Fruit fly (Drosophila melanogaster): ENCODE measurements around the gene Dysb.

Dysb gene

dm6 chr3L:18898770-18899278, 31.3 kb downstream of the Dysb start, which contains the start of gene RpL26:
RpL26 (plus strand) TSS chr3L:18898875.
- TF ChIP-seq pad (GFP tag; optimal IDR thresholded peaks at IDR 0.05) (peak; percentile 63), bab1 (GFP tag; optimal IDR thresholded peaks at IDR 0.05) (peak; percentile 78), Mnt (GFP tag; optimal IDR thresholded peaks at IDR 0.05) (peak; percentile 83), CG12768 (GFP tag; optimal IDR thresholded peaks at IDR 0.05) (peak; percentile 59), Clk (GFP tag; optimal IDR thresholded peaks at IDR 0.05) (peak; percentile 61), kay (GFP tag; ENCODE audit: borderline replicate concordance) (no peak), CG1620 (GFP tag; optimal IDR thresholded peaks at IDR 0.05) (peak; percentile 93), CG11617 (GFP tag; optimal IDR thresholded peaks at IDR 0.05) (peak; percentile 86), CG5204 (GFP tag; optimal IDR thresholded peaks at IDR 0.05) (no peak), cnc (optimal IDR thresholded peaks at IDR 0.05) (no peak), CG7045 (GFP tag; optimal IDR thresholded peaks at IDR 0.05) (peak; percentile 65), ovo (GFP tag; optimal IDR thresholded peaks at IDR 0.05) (peak; percentile 81), CG7101 (tag; optimal IDR thresholded peaks at IDR 0.05) (peak; percentile 84), toe (GFP tag; optimal IDR thresholded peaks at IDR 0.05) (peak; percentile 94), CG14711 (tag; optimal IDR thresholded peaks at IDR 0.05) (peak; percentile 48), tj (GFP tag; optimal IDR thresholded peaks at IDR 0.05) (peak; percentile 64), Crg-1 (GFP tag; optimal IDR thresholded peaks at IDR 0.05) (peak; percentile 87), CG33017 (tag; optimal IDR thresholded peaks at IDR 0.05) (peak; percentile 62), Hr96 (GFP tag; optimal IDR thresholded peaks at IDR 0.05) (peak; percentile 89), cic (GFP tag; optimal IDR thresholded peaks at IDR 0.05) (peak; percentile 25)

- TF ChIP-seq CG5204 (GFP tag; optimal IDR thresholded peaks at IDR 0.05) (no peak), Crg-1 (GFP tag; optimal IDR thresholded peaks at IDR 0.05) (no peak), bab1 (GFP tag; optimal IDR thresholded peaks at IDR 0.05) (peak; percentile 64), cic (GFP tag; optimal IDR thresholded peaks at IDR 0.05) (no peak), CG1620 (GFP tag; optimal IDR thresholded peaks at IDR 0.05) (peak; percentile 9)
Observed at dm6 chr3L:18901411-18901810, 33.8 kb downstream of the Dysb start, which contains the start of the genes arx and CG6843. arx (minus strand) TSS chr3L:18901554. CG6843 (plus strand) TSS chr3L:18901594.

- TF ChIP-seq Crg-1 (GFP tag; optimal IDR thresholded peaks at IDR 0.05) = no peak
- TF ChIP-seq tj (GFP tag; optimal IDR thresholded peaks at IDR 0.05) = peak; percentile 12
Observed at dm6 chr3L:18904772-18905601, 37.4 kb downstream of the Dysb start, which contains the start of the genes CSN1b and Prp6. CSN1b (minus strand) TSS chr3L:18904930. Prp6 (plus strand) TSS chr3L:18905372.

- TF ChIP-seq ovo (GFP tag; optimal IDR thresholded peaks at IDR 0.05) (no peak), toe (GFP tag; optimal IDR thresholded peaks at IDR 0.05) (no peak), Hr96 (GFP tag; optimal IDR thresholded peaks at IDR 0.05) (no peak), cic (GFP tag; optimal IDR thresholded peaks at IDR 0.05) (no peak), bab1 (GFP tag; optimal IDR thresholded peaks at IDR 0.05) (no peak), Crg-1 (GFP tag; optimal IDR thresholded peaks at IDR 0.05) (no peak), cnc (optimal IDR thresholded peaks at IDR 0.05) (no peak), kay (GFP tag; ENCODE audit: borderline replicate concordance) (no peak), Mnt (GFP tag; optimal IDR thresholded peaks at IDR 0.05) (no peak), CG12768 (GFP tag; optimal IDR thresholded peaks at IDR 0.05) (no peak), CG7045 (GFP tag; optimal IDR thresholded peaks at IDR 0.05) (no peak), Clk (GFP tag; optimal IDR thresholded peaks at IDR 0.05) (no peak), pad (GFP tag; optimal IDR thresholded peaks at IDR 0.05) (no peak), tj (GFP tag; optimal IDR thresholded peaks at IDR 0.05) (no peak), CG7101 (tag; optimal IDR thresholded peaks at IDR 0.05) (no peak), CG1620 (GFP tag; optimal IDR thresholded peaks at IDR 0.05) (no peak), CG11617 (GFP tag; optimal IDR thresholded peaks at IDR 0.05) (no peak), CG5204 (GFP tag; optimal IDR thresholded peaks at IDR 0.05) (no peak), CG33017 (tag; optimal IDR thresholded peaks at IDR 0.05) (no peak)
Observed at dm6 chr3L:18911082-18911481, 43.5 kb downstream of the Dysb start, which contains the start of gene Ir75d. Ir75d (minus strand) TSS chr3L:18911182.

- TF ChIP-seq tj (GFP tag; optimal IDR thresholded peaks at IDR 0.05) (no peak), Mnt (GFP tag; optimal IDR thresholded peaks at IDR 0.05) (no peak), Hr96 (GFP tag; optimal IDR thresholded peaks at IDR 0.05) (no peak), bab1 (GFP tag; optimal IDR thresholded peaks at IDR 0.05) (no peak), Crg-1 (GFP tag; optimal IDR thresholded peaks at IDR 0.05) (no peak), CG5204 (GFP tag; optimal IDR thresholded peaks at IDR 0.05) (no peak), CG7101 (tag; optimal IDR thresholded peaks at IDR 0.05) (no peak), cnc (optimal IDR thresholded peaks at IDR 0.05) (no peak), CG14711 (tag; optimal IDR thresholded peaks at IDR 0.05) (no peak), ovo (GFP tag; optimal IDR thresholded peaks at IDR 0.05) (no peak), CG33017 (tag; optimal IDR thresholded peaks at IDR 0.05) (no peak), cic (GFP tag; optimal IDR thresholded peaks at IDR 0.05) (no peak), CG12768 (GFP tag; optimal IDR thresholded peaks at IDR 0.05) (no peak), kay (GFP tag; ENCODE audit: borderline replicate concordance) (no peak), pad (GFP tag; optimal IDR thresholded peaks at IDR 0.05) (no peak), Clk (GFP tag; optimal IDR thresholded peaks at IDR 0.05) (no peak), CG7045 (GFP tag; optimal IDR thresholded peaks at IDR 0.05) (no peak), toe (GFP tag; optimal IDR thresholded peaks at IDR 0.05) (no peak), CG11617 (GFP tag; optimal IDR thresholded peaks at IDR 0.05) (no peak)
Observed at dm6 chr3L:18914100-18914683, 46.6 kb downstream of the Dysb start, which contains the start of gene COX6AL2. COX6AL2 (minus strand) TSS chr3L:18914150.

Data from whole organism, adult.